Fruit fly (Drosophila melanogaster): ENCODE measurements around the gene CG17672.

CG17672 gene

DNA sequence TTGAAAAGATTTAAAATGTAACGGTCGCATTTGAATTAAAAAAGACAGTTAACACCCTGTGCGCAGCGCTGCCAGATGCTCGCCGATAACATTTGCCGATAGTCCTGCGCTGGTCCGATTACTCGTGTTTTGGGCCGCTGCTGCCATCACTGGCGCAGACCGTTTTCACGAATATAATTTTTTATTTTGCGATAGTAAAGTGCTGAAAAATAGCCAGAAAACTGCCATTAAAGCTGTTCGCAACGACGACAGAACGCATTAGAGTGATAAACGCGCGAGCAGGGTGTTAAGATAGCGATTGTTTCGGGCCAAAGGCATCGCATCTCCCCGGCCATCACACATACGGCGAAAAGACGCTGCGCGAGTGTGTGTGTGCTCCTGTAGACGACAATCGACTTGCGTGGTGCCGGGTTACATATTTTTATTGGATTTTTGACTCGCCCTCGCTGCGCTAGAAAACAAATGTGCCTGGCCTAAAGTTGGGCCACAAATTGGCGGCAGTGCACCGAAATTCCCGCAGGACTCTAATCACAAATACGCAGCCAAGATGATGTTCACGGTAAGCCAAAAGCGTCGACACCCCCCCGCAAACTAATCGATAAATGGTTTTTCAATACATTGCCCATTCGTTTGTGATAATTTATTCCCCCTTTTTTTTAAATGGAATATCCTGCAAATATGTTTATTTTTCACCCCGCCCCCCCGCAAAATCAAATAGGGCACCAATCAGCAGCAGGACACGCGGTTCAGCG is 8.1 kb downstream of the CG17672 start, which contains the start of gene Srrm1 (continued):
- TF ChIP-seq Myb (GFP tag; optimal IDR thresholded peaks at IDR 0.05) (peak; percentile 100), fu2 (GFP tag; optimal IDR thresholded peaks at IDR 0.05) (peak; percentile 30), HLH4C (GFP tag; IDR thresholded peaks at IDR 0.05; ENCODE audit: partially characterized antibody) (peak; percentile 87), CG32767 (GFP tag; IDR thresholded peaks at IDR 0.05) (0 out of 2 replicates have a peak, but pooled peaks have one; percentile 9), lbe (GFP tag; optimal IDR thresholded peaks at IDR 0.05) (peak; percentile 30), gcm2 (GFP tag; optimal IDR thresholded peaks at IDR 0.05) (peak; percentile 25), otp (GFP tag; IDR thresholded peaks at IDR 0.05) (no peak), CG10565 (GFP tag; optimal IDR thresholded peaks at IDR 0.05) (no peak), chm (GFP tag; IDR thresholded peaks at IDR 0.05) (no peak), CG7271 (tag; optimal IDR thresholded peaks at IDR 0.05) (no peak), gem (tag; optimal IDR thresholded peaks at IDR 0.05) (peak; percentile 25), Hmx (GFP tag; optimal IDR thresholded peaks at IDR 0.05) (no peak), dm (GFP tag; optimal IDR thresholded peaks at IDR 0.05) (peak; percentile 68), pfk (GFP tag; optimal IDR thresholded peaks at IDR 0.05) (peak; percentile 25), sens (GFP tag) (peak; percentile 90), Bdp1 (GFP tag; optimal IDR thresholded peaks at IDR 0.05) (peak; percentile 39), psq (GFP tag; optimal IDR thresholded peaks at IDR 0.05) (no peak), Xrp1 (GFP tag; IDR thresholded peaks at IDR 0.05) (0 out of 2 replicates have a peak, but pooled peaks have one; percentile 10), CG8924 (tag; optimal IDR thresholded peaks at IDR 0.05) (no peak), E2f1 (GFP tag; IDR thresholded peaks at IDR 0.05) (no peak), fd96Cb (tag; optimal IDR thresholded peaks at IDR 0.05) (no peak), CG8478 (optimal IDR thresholded peaks at IDR 0.05) (no peak), Mrtf (GFP tag; IDR thresholded peaks at IDR 0.05) (no peak), CG6765 (GFP tag; optimal IDR thresholded peaks at IDR 0.05) (no peak), usp (GFP tag; optimal IDR thresholded peaks at IDR 0.05) (no peak), nerfin-2 (GFP tag; IDR thresholded peaks at IDR 0.05; ENCODE audit: partially characterized antibody) (peak; percentile 79), bab2 (GFP tag; optimal IDR thresholded peaks at IDR 0.05) (peak; percentile 28), HmgD (GFP tag; optimal IDR thresholded peaks at IDR 0.05) (peak; percentile 30), CG32772 (GFP tag; IDR thresholded peaks at IDR 0.05) (0 out of 2 replicates have a peak, but pooled peaks have one; percentile 5), nmo (GFP tag; optimal IDR thresholded peaks at IDR 0.05) (peak; percentile 55), CG2199 (GFP tag; IDR thresholded peaks at IDR 0.05) (no peak), CG31224 (GFP tag; IDR thresholded peaks at IDR 0.05) (no peak), CG18476 (GFP tag; optimal IDR thresholded peaks at IDR 0.05) (no peak), CG30403 (GFP tag; optimal IDR thresholded peaks at IDR 0.05) (peak; percentile 59), gt (GFP tag; IDR thresholded peaks at IDR 0.05) (no peak), HLH3B (GFP tag; IDR thresholded peaks at IDR 0.05) (no peak), Lhr (GFP tag; optimal IDR thresholded peaks at IDR 0.05) (peak; percentile 76), CG14710 (tag; optimal IDR thresholded peaks at IDR 0.05) (peak; percentile 65), lov (optimal IDR thresholded peaks at IDR 0.05) (no peak), lov (GFP tag; IDR thresholded peaks at IDR 0.05) (no peak), CG11456 (GFP tag; IDR thresholded peaks at IDR 0.05) (peak; percentile 17; the same call in 1 of the 3 replicates), CG4424 (GFP tag; optimal IDR thresholded peaks at IDR 0.05) (peak; percentile 26), CG33557 (GFP tag; optimal IDR thresholded peaks at IDR 0.05) (peak; percentile 38), CG12299 (tag; optimal IDR thresholded peaks at IDR 0.05) (no peak), hth (optimal IDR thresholded peaks at IDR 0.05) (no peak), CG34224 (GFP tag; IDR thresholded peaks at IDR 0.05; ENCODE audit: partially characterized antibody) (peak; percentile 86), CG4820 (GFP tag; optimal IDR thresholded peaks at IDR 0.05) (peak; percentile 21), hb (GFP tag; IDR thresholded peaks at IDR 0.05; ENCODE audit: partially characterized antibody) (peak; percentile 90), CG11504 (tag; optimal IDR thresholded peaks at IDR 0.05) (peak; percentile 20), NfI (GFP tag; optimal IDR thresholded peaks at IDR 0.05) (peak; percentile 40), run (tag; optimal IDR thresholded peaks at IDR 0.05) (no peak)

All from whole organism, embryonic.